Fruit fly (Drosophila melanogaster): ENCODE data around the gene CG10801.

DNA sequence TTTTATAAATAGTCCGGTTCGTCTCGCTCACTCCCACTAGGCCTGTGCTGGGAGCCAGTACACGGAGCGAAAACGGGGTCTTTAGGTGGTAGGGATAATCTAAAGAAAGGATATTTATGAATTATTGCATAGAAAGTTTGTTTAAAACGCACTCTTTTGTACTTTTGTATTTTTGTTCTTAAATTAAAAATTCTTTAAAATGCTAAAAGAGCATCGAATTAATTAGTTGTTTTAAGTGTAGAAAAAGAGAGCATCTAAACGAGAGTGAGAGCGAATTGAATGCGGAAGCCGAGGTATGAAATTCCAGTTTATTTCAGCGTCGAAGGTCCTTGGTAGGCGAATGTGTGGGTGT lies 32.8 kb upstream of the CG10801 start:
- TF ChIP-seq CTCF (optimal IDR thresholded peaks at IDR 0.05) (no peak), CG8478 (optimal IDR thresholded peaks at IDR 0.05) (no peak)
